Worm (Caenorhabditis elegans) whole organism, L2 larva: ENCODE results near the gene col-186.

Experiments used
- C34F6.9 ChIP-seq: fragments of 150-350 bp; optimal IDR thresholded peaks from 2 replicates; lab custom pipeline; 2014; ENCODE audit warnings: missing biosample characterization, missing genetic modification characterization
- F13H6.1 ChIP-seq: sonication (generic microtip); optimal IDR thresholded peaks from 2 replicates; lab custom pipeline; 2016; ENCODE audit warnings: missing genetic modification characterization, missing compliant biosample characterization
- R02D3.7 ChIP-seq: fragments of 150-350 bp; optimal IDR thresholded peaks from 2 replicates; lab custom pipeline; 2014; ENCODE audit warnings: missing biosample characterization, missing genetic modification characterization
- Y55F3AM.14 ChIP-seq: fragments of 200-800 bp; sonication (Bioruptor generic); optimal IDR thresholded peaks from 2 replicates; lab custom pipeline; 2018; ENCODE audit warnings: mild to moderate bottlenecking, missing genetic modification characterization, missing compliant biosample characterization
- ZK546.5 ChIP-seq: sonication (generic microtip); optimal IDR thresholded peaks from 2 replicates; lab custom pipeline; 2017; ENCODE audit warnings: missing biosample characterization, missing genetic modification characterization
- aly-2 ChIP-seq: fragments of 150-350 bp; optimal IDR thresholded peaks from 2 replicates; lab custom pipeline; 2014; ENCODE audit warnings: missing biosample characterization, missing genetic modification characterization
- ama-1 ChIP-seq: fragments of 150-350 bp; optimal IDR thresholded peaks from 2 replicates; lab custom pipeline; 2018; ENCODE audit warnings: inconsistent platforms
- ceh-16 ChIP-seq: fragments of 150-350 bp; optimal IDR thresholded peaks from 2 replicates; lab custom pipeline; 2014; ENCODE audit warnings: missing biosample characterization, missing genetic modification characterization
- crh-2 ChIP-seq: sonication (generic microtip); optimal IDR thresholded peaks from 2 replicates; lab custom pipeline; 2017; ENCODE audit warnings: missing biosample characterization, missing genetic modification characterization
- dmd-4 ChIP-seq: sonication (generic microtip); optimal IDR thresholded peaks from 2 replicates; lab custom pipeline; 2017; ENCODE audit warnings: missing biosample characterization, missing genetic modification characterization
- elt-3 ChIP-seq: sonication (generic microtip); optimal IDR thresholded peaks from 2 replicates; lab custom pipeline; 2017; ENCODE audit warnings: missing biosample characterization, missing genetic modification characterization
- fos-1 ChIP-seq: fragments of 150-350 bp; optimal IDR thresholded peaks from 2 replicates; lab custom pipeline; 2014; ENCODE audit warnings: missing biosample characterization, missing genetic modification characterization
- gmeb-1 ChIP-seq: fragments of 150-350 bp; optimal IDR thresholded peaks from 2 replicates; lab custom pipeline; 2014; ENCODE audit warnings: missing biosample characterization, missing genetic modification characterization
- lin-13 ChIP-seq: fragments of 150-350 bp; optimal IDR thresholded peaks from 2 replicates; lab custom pipeline; 2014; ENCODE audit warnings: missing biosample characterization, missing genetic modification reagents, missing genetic modification characterization
- lin-39 ChIP-seq: fragments of 150-350 bp; optimal IDR thresholded peaks from 2 replicates; lab custom pipeline; 2014; ENCODE audit warnings: missing biosample characterization, missing genetic modification reagents, missing genetic modification characterization
- lsy-2 ChIP-seq, 2 experiments: fragments of 150-350 bp in 1 of 2; sonication (generic microtip) in 1 of 2; optimal IDR thresholded peaks; 2 replicates each; lab custom pipeline; 2014 to 2017; ENCODE audit warnings: missing biosample characterization in 2 of 2, missing genetic modification characterization in 2 of 2
- mbf-1 ChIP-seq: sonication (generic microtip); optimal IDR thresholded peaks from 2 replicates; lab custom pipeline; 2017; ENCODE audit warnings: missing biosample characterization, missing genetic modification characterization
- mdl-1 ChIP-seq, 2 experiments: fragments of 150-350 bp in 1 of 2; sonication (generic microtip) in 1 of 2; optimal IDR thresholded peaks; 2 replicates each; lab custom pipeline; 2017; ENCODE audit warnings: missing biosample characterization in 2 of 2, missing genetic modification characterization in 2 of 2
- nhr-11 ChIP-seq: fragments of 150-350 bp; optimal IDR thresholded peaks from 2 replicates; lab custom pipeline; 2014; ENCODE audit warnings: missing biosample characterization, missing genetic modification characterization
- nhr-12 ChIP-seq: fragments of 150-350 bp; optimal IDR thresholded peaks from 2 replicates; lab custom pipeline; 2014; ENCODE audit warnings: missing biosample characterization, missing genetic modification characterization
- nhr-23 ChIP-seq: fragments of 150-350 bp; optimal IDR thresholded peaks from 2 replicates; lab custom pipeline; 2014; ENCODE audit warnings: missing biosample characterization, missing genetic modification reagents, missing genetic modification characterization
- nhr-237 ChIP-seq: fragments of 150-350 bp; optimal IDR thresholded peaks from 2 replicates; lab custom pipeline; 2014; ENCODE audit warnings: missing biosample characterization, missing genetic modification characterization
- nhr-6 ChIP-seq: fragments of 150-350 bp; optimal IDR thresholded peaks from 2 replicates; lab custom pipeline; 2014; ENCODE audit warnings: missing biosample characterization, missing genetic modification characterization
- nhr-77 ChIP-seq: fragments of 150-350 bp; optimal IDR thresholded peaks from 2 replicates; lab custom pipeline; 2014; ENCODE audit warnings: missing biosample characterization, missing genetic modification characterization
- peb-1 ChIP-seq: fragments of 150-350 bp; optimal IDR thresholded peaks from 2 replicates; lab custom pipeline; 2014; ENCODE audit warnings: missing biosample characterization, missing genetic modification characterization
- sem-4 ChIP-seq: fragments of 150-350 bp; optimal IDR thresholded peaks from 2 replicates; lab custom pipeline; 2014; ENCODE audit warnings: missing biosample characterization, missing genetic modification reagents, missing genetic modification characterization
- skn-1 ChIP-seq: sonication (generic microtip); optimal IDR thresholded peaks from 2 replicates; lab custom pipeline; 2017; ENCODE audit warnings: missing biosample characterization, missing genetic modification characterization
- sma-3 ChIP-seq: sonication (generic microtip); optimal IDR thresholded peaks from 2 replicates; lab custom pipeline; 2016; ENCODE audit warnings: missing genetic modification reagents, missing genetic modification characterization, missing compliant biosample characterization
- sma-9 ChIP-seq, 2 experiments: fragments of 150-350 bp in 1 of 2; sonication (generic microtip) in 1 of 2; optimal IDR thresholded peaks; 2 replicates each; lab custom pipeline; 2014 to 2016; ENCODE audit warnings: missing genetic modification characterization in 2 of 2, mild to moderate bottlenecking in 1 of 2, missing biosample characterization in 1 of 2, missing compliant biosample characterization in 1 of 2, missing genetic modification reagents in 1 of 2, moderate library complexity in 1 of 2
- unc-55 ChIP-seq: fragments of 150-350 bp; sonication (generic microtip); optimal IDR thresholded peaks from 3 replicates; lab custom pipeline; 2014; ENCODE audit warnings: missing biosample characterization, missing genetic modification reagents, missing genetic modification characterization
- unc-62 ChIP-seq: fragments of 150-350 bp; optimal IDR thresholded peaks from 2 replicates; lab custom pipeline; 2014; ENCODE audit warnings: missing biosample characterization, missing genetic modification reagents, missing genetic modification characterization
- zag-1 ChIP-seq: fragments of 150-350 bp; optimal IDR thresholded peaks from 2 replicates; lab custom pipeline; 2014; ENCODE audit warnings: missing biosample characterization, missing genetic modification characterization

The col-186 gene

ce11 chrX:15951194-15951593 lies at the start of gene col-186:
TSS of gene col-186 (plus strand) at chrX:15951494.
- TF ChIP-seq C34F6.9 (tag; lab: Kevin White, UChicago) (no peak), nhr-23 (tag; lab: Kevin White, UChicago) (no peak), aly-2 (tag; lab: Kevin White, UChicago) (no peak), sem-4 (tag; lab: Kevin White, UChicago) (no peak), unc-55 (no peak), dmd-4 (no peak), ceh-16 (tag; lab: Kevin White, UChicago) (no peak)

- no peak for TF ChIP-seq peb-1
- TF ChIP-seq fos-1 (tag; lab: Kevin White, UChicago) = no peak
- no peak for TF ChIP-seq sma-9 (GFP tag; optimal IDR thresholded peaks at IDR 0.05; lab: Kevin White, UChicago)
- no peak for TF ChIP-seq sma-9 (tag; optimal IDR thresholded peaks at IDR 0.05; lab: Kevin White, UChicago)
- TF ChIP-seq nhr-23 (tag; lab: Kevin White, UChicago) = no peak
- TF ChIP-seq ZK546.5 = no peak
- no peak for TF ChIP-seq nhr-11 (tag; lab: Kevin White, UChicago)
Observed at ce11 chrX:15902835-15903234, 48.5 kb upstream of the col-186 start.

- TF ChIP-seq skn-1 (no peak), nhr-6 (tag; lab: Kevin White, UChicago) (no peak), nhr-23 (tag; lab: Kevin White, UChicago) (no peak), lin-13 (GFP tag; lab: Kevin White, UChicago) (no peak), gmeb-1 (no peak), mbf-1 (no peak), Y55F3AM.14 (GFP tag; lab: Kevin White, UChicago) (no peak), C34F6.9 (tag; lab: Kevin White, UChicago) (no peak), nhr-12 (tag; lab: Kevin White, UChicago) (no peak), nhr-11 (tag; lab: Kevin White, UChicago) (no peak), mdl-1 (tag; optimal IDR thresholded peaks at IDR 0.05; lab: Kevin White, UChicago) (no peak), zag-1 (no peak), nhr-77 (no peak), aly-2 (tag; lab: Kevin White, UChicago) (no peak), crh-2 (tag; lab: Kevin White, UChicago) (no peak), nhr-237 (tag; lab: Kevin White, UChicago) (no peak), sma-3 (GFP tag; lab: Kevin White, UChicago) (no peak), R02D3.7 (tag; lab: Kevin White, UChicago) (no peak)
Observed at ce11 chrX:15910328-15910727, 41.0 kb upstream of the col-186 start, which contains the start of gene npr-33. TSS of gene npr-33 (plus strand) at chrX:15910628.

ce11 chrX:15912841-15913240 lies 38.5 kb upstream of the col-186 start:
- TF ChIP-seq sem-4 (tag; lab: Kevin White, UChicago) (no peak), dmd-4 (no peak), sma-3 (GFP tag; lab: Kevin White, UChicago) (no peak), crh-2 (tag; lab: Kevin White, UChicago) (no peak), ZK546.5 (no peak), ama-1 (lab: Kevin White, UChicago) (no peak), mbf-1 (no peak), nhr-237 (tag; lab: Kevin White, UChicago) (no peak), lin-39 (tag; lab: Kevin White, UChicago) (no peak), F13H6.1 (tag; lab: Kevin White, UChicago) (no peak), unc-62 (GFP tag; lab: Kevin White, UChicago) (no peak), mdl-1 (tag; optimal IDR thresholded peaks at IDR 0.05; lab: Kevin White, UChicago) (no peak), gmeb-1 (no peak), R02D3.7 (tag; lab: Kevin White, UChicago) (no peak), C34F6.9 (tag; lab: Kevin White, UChicago) (no peak)

- TF ChIP-seq unc-62 (GFP tag; lab: Kevin White, UChicago) (no peak), sem-4 (tag; lab: Kevin White, UChicago) (no peak), nhr-237 (tag; lab: Kevin White, UChicago) (no peak), lsy-2 (tag; optimal IDR thresholded peaks at IDR 0.05; lab: Kevin White, UChicago) (no peak), ZK546.5 (no peak), Y55F3AM.14 (GFP tag; lab: Kevin White, UChicago) (no peak), mdl-1 (tag; optimal IDR thresholded peaks at IDR 0.05; lab: Kevin White, UChicago) (no peak), gmeb-1 (no peak), peb-1 (no peak), elt-3 (tag; lab: Kevin White, UChicago) (no peak)
Observed at ce11 chrX:15915774-15916173, 35.5 kb upstream of the col-186 start.
